Worm (Caenorhabditis elegans): ENCODE data around the gene F02E11.4.

- TF ChIP-seq skn-1 (tag; optimal IDR thresholded peaks at IDR 0.05) = no peak
- no peak for TF ChIP-seq nhr-77 (tag; optimal IDR thresholded peaks at IDR 0.05)
- no peak for TF ChIP-seq R02D3.7 (tag; optimal IDR thresholded peaks at IDR 0.05)
- TF ChIP-seq nhr-23 (tag; optimal IDR thresholded peaks at IDR 0.05) = no peak
- TF ChIP-seq fos-1 (tag; optimal IDR thresholded peaks at IDR 0.05) = no peak
- TF ChIP-seq gmeb-1 (tag; optimal IDR thresholded peaks at IDR 0.05) = no peak
- no peak for TF ChIP-seq ama-1 (optimal IDR thresholded peaks at IDR 0.05)
- TF ChIP-seq blmp-1 (tag; optimal IDR thresholded peaks at IDR 0.05; ENCODE audit: insufficient read depth) = no peak
- TF ChIP-seq lin-13 (GFP tag; optimal IDR thresholded peaks at IDR 0.05) = no peak
- no peak for TF ChIP-seq snpc-4 (tag; optimal IDR thresholded peaks at IDR 0.05)
- no peak for TF ChIP-seq nhr-237 (tag; optimal IDR thresholded peaks at IDR 0.05)
- TF ChIP-seq unc-39 (tag; optimal IDR thresholded peaks at IDR 0.05) = no peak
Observed at ce11 chrII:3282353-3282752, 4.8 kb upstream of the F02E11.4 start, which contains the start of gene nep-13.
